ENCODE assay signal across 5 fruit fly cellular contexts in genomic region chrX:9089254-9090056, dm6.
TF ChIP-seq lines count a peak whose summit lies in the region.

Gene CCT2, plus strand, starts transcription at chrX:9089513.

- peak; percentile 0 for TF ChIP-seq CTCF in whole organism, embryonic (GFP tag; optimal IDR thresholded peaks at IDR 0.05; lab: Kevin White, UChicago)

TF ChIP-seq in whole organism, adult, 20 proteins besides CTCF, POLR2A, EP300 and RAD21:
- TF ChIP-seq bab1 (GFP tag; optimal IDR thresholded peaks at IDR 0.05; lab: Kevin White, UChicago) = peak; percentile 55
- TF ChIP-seq Hr96 (GFP tag; optimal IDR thresholded peaks at IDR 0.05; lab: Kevin White, UChicago) = no peak
- TF ChIP-seq kay (GFP tag; lab: Kevin White, UChicago; ENCODE audit: borderline replicate concordance) = peak; percentile 82
- peak; percentile 21 for TF ChIP-seq CG14711 (tag; optimal IDR thresholded peaks at IDR 0.05; lab: Kevin White, UChicago)
- peak; percentile 4 for TF ChIP-seq tj (GFP tag; optimal IDR thresholded peaks at IDR 0.05; lab: Kevin White, UChicago)
- peak; percentile 12 for TF ChIP-seq CG7101 (tag; optimal IDR thresholded peaks at IDR 0.05; lab: Kevin White, UChicago)
- TF ChIP-seq Mnt (GFP tag; optimal IDR thresholded peaks at IDR 0.05; lab: Kevin White, UChicago) = peak; percentile 78
- no peak for TF ChIP-seq ovo (GFP tag; optimal IDR thresholded peaks at IDR 0.05; lab: Kevin White, UChicago)
- TF ChIP-seq CG11617 (GFP tag; optimal IDR thresholded peaks at IDR 0.05; lab: Kevin White, UChicago) = peak; percentile 12
- TF ChIP-seq pad (GFP tag; optimal IDR thresholded peaks at IDR 0.05; lab: Kevin White, UChicago) = no peak
- no peak for TF ChIP-seq toe (GFP tag; optimal IDR thresholded peaks at IDR 0.05; lab: Kevin White, UChicago)

TF ChIP-seq in whole organism, embryonic, 481 proteins besides CTCF, POLR2A, EP300 and RAD21 (continues in another document):
- TF ChIP-seq yki (optimal IDR thresholded peaks at IDR 0.05; lab: Kevin White, UChicago) (no peak), HLH4C (GFP tag; IDR thresholded peaks at IDR 0.05; lab: Robert Waterston, UW; ENCODE audit: partially characterized antibody) (peak; percentile 76), CG3847 (GFP tag; IDR thresholded peaks at IDR 0.05; lab: Robert Waterston, UW) (peak; percentile 31; the same call in 1 of the 2 replicates), CG15514 (GFP tag; optimal IDR thresholded peaks at IDR 0.05; lab: Kevin White, UChicago) (peak; percentile 63), hbn (GFP tag; IDR thresholded peaks at IDR 0.05; lab: Robert Waterston, UW; ENCODE audit: partially characterized antibody) (peak; percentile 57), Scr (GFP tag; IDR thresholded peaks at IDR 0.05; lab: Robert Waterston, UW; ENCODE audit: partially characterized antibody) (peak; percentile 58), mld (GFP tag; IDR thresholded peaks at IDR 0.05; lab: Robert Waterston, UW; ENCODE audit: partially characterized antibody) (0 out of 3 replicates have a peak, but pooled peaks have one; percentile 23), CG12659 (GFP tag; optimal IDR thresholded peaks at IDR 0.05; lab: Kevin White, UChicago) (peak; percentile 8), CG15269 (tag; optimal IDR thresholded peaks at IDR 0.05; lab: Kevin White, UChicago) (no peak), pzg (GFP tag; optimal IDR thresholded peaks at IDR 0.05; lab: Kevin White, UChicago) (peak; percentile 94), CG33213 (GFP tag; optimal IDR thresholded peaks at IDR 0.05; lab: Kevin White, UChicago) (peak; percentile 41), CG2712 (tag; optimal IDR thresholded peaks at IDR 0.05; lab: Kevin White, UChicago) (peak; percentile 10), CG13624 (GFP tag; optimal IDR thresholded peaks at IDR 0.05; lab: Kevin White, UChicago) (no peak), insv (GFP tag; optimal IDR thresholded peaks at IDR 0.05; lab: Kevin White, UChicago) (peak in 1 of 2 experiments; percentile 12), CG17361 (GFP tag; IDR thresholded peaks at IDR 0.05; lab: Robert Waterston, UW) (no peak), sug (tag; optimal IDR thresholded peaks at IDR 0.05; lab: Kevin White, UChicago) (peak; percentile 36), CG16813 (GFP tag; IDR thresholded peaks at IDR 0.05; lab: Robert Waterston, UW; ENCODE audit: partially characterized antibody) (peak; percentile 63; the same call in 2 of the 3 replicates), CG10267 (tag; optimal IDR thresholded peaks at IDR 0.05; lab: Kevin White, UChicago) (peak; percentile 23)

TF ChIP-seq in whole organism, prepupa, 60 proteins besides CTCF, POLR2A, EP300 and RAD21:
- TF ChIP-seq CG11294 (GFP tag; IDR thresholded peaks at IDR 0.05; lab: Robert Waterston, UW) = no peak
- TF ChIP-seq CG6854 (GFP tag; optimal IDR thresholded peaks at IDR 0.05; lab: Kevin White, UChicago) = peak; percentile 23
- TF ChIP-seq Sox14 (GFP tag; optimal IDR thresholded peaks at IDR 0.05; lab: Kevin White, UChicago) = peak; percentile 71
- peak; percentile 51 for TF ChIP-seq Eip78C (GFP tag; lab: Kevin White, UChicago)
- TF ChIP-seq esn (GFP tag; optimal IDR thresholded peaks at IDR 0.05; lab: Kevin White, UChicago) = peak; percentile 3
- TF ChIP-seq svp (GFP tag; lab: Kevin White, UChicago) = peak; percentile 88
- no peak for TF ChIP-seq CG6808 (GFP tag; optimal IDR thresholded peaks at IDR 0.05; lab: Kevin White, UChicago)
- peak; percentile 18 for TF ChIP-seq achi (GFP tag; optimal IDR thresholded peaks at IDR 0.05; lab: Kevin White, UChicago)
- TF ChIP-seq Blimp-1 (GFP tag; optimal IDR thresholded peaks at IDR 0.05; lab: Kevin White, UChicago) = no peak
- TF ChIP-seq Ets21C (GFP tag; optimal IDR thresholded peaks at IDR 0.05; lab: Kevin White, UChicago) = no peak
TF ChIP-seq in whole organism, prepupa: peak in this region for 6.

TF ChIP-seq in whole organism, pupa, 21 proteins besides CTCF, POLR2A, EP300 and RAD21:
- TF ChIP-seq CG8301 (tag; optimal IDR thresholded peaks at IDR 0.05; lab: Kevin White, UChicago) (no peak), CG8159 (tag; optimal IDR thresholded peaks at IDR 0.05; lab: Kevin White, UChicago) (no peak), gl (tag; optimal IDR thresholded peaks at IDR 0.05; lab: Kevin White, UChicago) (no peak), CG15710 (tag; optimal IDR thresholded peaks at IDR 0.05; lab: Kevin White, UChicago) (no peak), CG12605 (GFP tag; IDR thresholded peaks at IDR 0.05; lab: Robert Waterston, UW) (no peak), CG34367 (tag; optimal IDR thresholded peaks at IDR 0.05; lab: Kevin White, UChicago) (no peak), fd96Ca (GFP tag; IDR thresholded peaks at IDR 0.05; lab: Robert Waterston, UW) (peak; percentile 10; the same call in 1 of the 3 replicates)

TF ChIP-seq in whole organism, wandering third instar larva, 38 proteins besides CTCF, POLR2A, EP300 and RAD21:
- TF ChIP-seq dsf (GFP tag; optimal IDR thresholded peaks at IDR 0.05; lab: Kevin White, UChicago; ENCODE audit: borderline replicate concordance) = no peak
- no peak for TF ChIP-seq CG32264 (GFP tag; optimal IDR thresholded peaks at IDR 0.05; lab: Kevin White, UChicago)
- no peak for TF ChIP-seq Jra (GFP tag; optimal IDR thresholded peaks at IDR 0.05; lab: Kevin White, UChicago)
- TF ChIP-seq Rel (GFP tag; optimal IDR thresholded peaks at IDR 0.05; lab: Kevin White, UChicago) = no peak
- peak; percentile 5 for TF ChIP-seq Rel (tag; optimal IDR thresholded peaks at IDR 0.05; lab: Kevin White, UChicago)
- TF ChIP-seq foxo (GFP tag; optimal IDR thresholded peaks at IDR 0.05; lab: Kevin White, UChicago) = no peak
- no peak for TF ChIP-seq psq (GFP tag; optimal IDR thresholded peaks at IDR 0.05; lab: Kevin White, UChicago)
- TF ChIP-seq HLH106 (tag; optimal IDR thresholded peaks at IDR 0.05; lab: Kevin White, UChicago) = peak; percentile 4
- TF ChIP-seq N (GFP tag; optimal IDR thresholded peaks at IDR 0.05; lab: Kevin White, UChicago) = no peak
